Fruit fly (Drosophila melanogaster) whole organism, embryonic: ENCODE results near the gene Bicra.

Experiments
- Ada2b ChIP-seq: fragments of 200-800 bp; sonication (Bioruptor generic); IDR thresholded peaks from 2 replicates; pipeline ENCODE4 v1.3.6; 2022; ENCODE audit warnings: missing biosample characterization, missing genetic modification characterization
- Bdp1 ChIP-seq: fragments of 200-800 bp; sonication (Bioruptor generic); optimal IDR thresholded peaks from 3 replicates; lab custom pipeline; 2016; ENCODE audit warnings: missing biosample characterization, missing genetic modification characterization
- CG10462 ChIP-seq: fragments of 200-800 bp; sonication (Bioruptor generic); optimal IDR thresholded peaks from 2 replicates; lab custom pipeline; 2016; ENCODE audit warnings: missing biosample characterization, missing genetic modification characterization
- CG13424 ChIP-seq: fragments of 200-800 bp; sonication (Bioruptor generic); optimal IDR thresholded peaks from 2 replicates; lab custom pipeline; 2019; ENCODE audit warnings: missing biosample characterization, mild to moderate bottlenecking, missing genetic modification characterization, moderate library complexity
- CG14014 ChIP-seq: fragments of 200-800 bp; sonication (Bioruptor generic); IDR thresholded peaks from 2 replicates; pipeline ENCODE4 v1.3.6; 2022; ENCODE audit warnings: missing biosample characterization, missing genetic modification characterization
- CG15269 ChIP-seq: fragments of 200-800 bp; sonication (Bioruptor generic); optimal IDR thresholded peaks from 2 replicates; lab custom pipeline; 2018; ENCODE audit warnings: missing biosample characterization, mild to moderate bottlenecking, missing genetic modification characterization, moderate library complexity
- CG15479 ChIP-seq: fragments of 200-800 bp; sonication (Bioruptor generic); optimal IDR thresholded peaks from 3 replicates; lab custom pipeline; 2019; ENCODE audit warnings: missing biosample characterization, mild to moderate bottlenecking, missing genetic modification characterization, moderate library complexity
- CG17568 ChIP-seq: fragments of 200-800 bp; sonication (Bioruptor generic); optimal IDR thresholded peaks from 2 replicates; lab custom pipeline; 2018; ENCODE audit warnings: missing biosample characterization, mild to moderate bottlenecking, missing genetic modification characterization, moderate library complexity
- CG1832 ChIP-seq: fragments of 200-800 bp; sonication (Bioruptor generic); optimal IDR thresholded peaks from 2 replicates; lab custom pipeline; 2017; ENCODE audit warnings: missing biosample characterization, mild to moderate bottlenecking, missing genetic modification characterization, inconsistent platforms
- CG2129 ChIP-seq: fragments of 200-800 bp; sonication (Bioruptor generic); IDR thresholded peaks from 2 replicates; pipeline ENCODE4 v1.3.6; 2022; ENCODE audit warnings: missing biosample characterization, missing genetic modification characterization; ENCODE audit not compliant: partially characterized antibody
- CG31224 ChIP-seq: fragments of 200-800 bp; sonication (Bioruptor generic); IDR thresholded peaks from 2 replicates; pipeline ENCODE4 v1.3.6; 2022; ENCODE audit warnings: missing biosample characterization, missing genetic modification characterization
- CG4617 ChIP-seq: fragments of 200-800 bp; sonication (Bioruptor generic); optimal IDR thresholded peaks from 3 replicates; lab custom pipeline; 2016; ENCODE audit warnings: missing biosample characterization, missing genetic modification characterization, borderline replicate concordance
- CG6854 ChIP-seq: fragments of 200-800 bp; sonication (Bioruptor generic); optimal IDR thresholded peaks from 3 replicates; lab custom pipeline; 2017; ENCODE audit warnings: missing biosample characterization, mild to moderate bottlenecking, missing genetic modification characterization
- CG7556 ChIP-seq: fragments of 200-800 bp; sonication (Bioruptor generic); optimal IDR thresholded peaks from 2 replicates; lab custom pipeline; 2017; ENCODE audit warnings: missing biosample characterization, mild to moderate bottlenecking, missing genetic modification characterization
- CG7745 ChIP-seq: fragments of 200-800 bp; sonication (Bioruptor generic); optimal IDR thresholded peaks from 2 replicates; lab custom pipeline; 2018; ENCODE audit warnings: missing biosample characterization, mild to moderate bottlenecking, missing genetic modification characterization, moderate library complexity
- CG8290 ChIP-seq, 3 experiments: fragments of 200-800 bp; sonication (Bioruptor generic); optimal IDR thresholded peaks; 2 replicates each; lab custom pipeline; 2016 to 2019; ENCODE audit warnings: missing biosample characterization in 3 of 3, missing genetic modification characterization in 3 of 3, mild to moderate bottlenecking in 2 of 3, moderate library complexity in 1 of 3
- CG9797 ChIP-seq: fragments of 200-800 bp; sonication (Bioruptor generic); optimal IDR thresholded peaks from 3 replicates; lab custom pipeline; 2018; ENCODE audit warnings: missing biosample characterization, mild to moderate bottlenecking, missing genetic modification characterization
- D ChIP-seq, 2 experiments: fragments of 200-800 bp in 1 of 2; fragments of >200 bp in 1 of 2; sonication (Bioruptor generic) in 1 of 2; optimal IDR thresholded peaks; 2 replicates in 1 of 2; 3 replicates in 1 of 2; lab custom pipeline; 2017; ENCODE audit warnings: mild to moderate bottlenecking in 1 of 2, missing biosample characterization in 1 of 2, missing genetic modification characterization in 1 of 2, missing genetic modification reagents in 1 of 2
- Fer1 ChIP-seq: fragments of 200-800 bp; sonication (Bioruptor generic); optimal IDR thresholded peaks from 2 replicates; lab custom pipeline; 2017; ENCODE audit warnings: missing biosample characterization, mild to moderate bottlenecking, missing genetic modification characterization
- Fer3 ChIP-seq: fragments of 200-800 bp; sonication (Bioruptor generic); optimal IDR thresholded peaks from 2 replicates; lab custom pipeline; 2018; ENCODE audit warnings: missing biosample characterization, mild to moderate bottlenecking, missing genetic modification characterization, moderate library complexity
- GATAe ChIP-seq: fragments of 200-800 bp; sonication (Bioruptor generic); conservative IDR thresholded peaks from 2 replicates; pipeline ENCODE4 v1.3.6; 2022; ENCODE audit warnings: missing biosample characterization, missing genetic modification characterization
- Hand ChIP-seq: fragments of 200-800 bp; sonication (Bioruptor generic); optimal IDR thresholded peaks from 2 replicates; lab custom pipeline; 2017; ENCODE audit warnings: mild to moderate bottlenecking, missing biosample characterization, missing genetic modification reagents, missing genetic modification characterization
- Hmr ChIP-seq: fragments of 200-800 bp; sonication (Bioruptor generic); optimal IDR thresholded peaks from 3 replicates; lab custom pipeline; 2017; ENCODE audit warnings: mild to moderate bottlenecking, missing biosample characterization, missing genetic modification reagents, missing genetic modification characterization
- Lim3 ChIP-seq: fragments of 200-800 bp; sonication (Bioruptor generic); IDR thresholded peaks from 2 replicates; pipeline ENCODE4 v1.3.6; 2022; ENCODE audit warnings: missing biosample characterization, missing genetic modification characterization
- Max ChIP-seq: fragments of 200-800 bp; sonication (Bioruptor generic); optimal IDR thresholded peaks from 2 replicates; lab custom pipeline; 2016; ENCODE audit warnings: missing biosample characterization, mild to moderate bottlenecking, missing genetic modification characterization
- Mes4 ChIP-seq: fragments of 200-800 bp; sonication (Bioruptor generic); optimal IDR thresholded peaks from 2 replicates; lab custom pipeline; 2016; ENCODE audit warnings: missing biosample characterization, missing genetic modification characterization
- Oli ChIP-seq: fragments of 200-800 bp; sonication (Bioruptor generic); optimal IDR thresholded peaks from 2 replicates; lab custom pipeline; 2018; ENCODE audit warnings: missing biosample characterization, mild to moderate bottlenecking, missing genetic modification characterization, moderate library complexity
- Optix ChIP-seq: fragments of 200-800 bp; sonication (Bioruptor generic); IDR thresholded peaks from 3 replicates; pipeline ENCODE4 v1.3.6; 2022; ENCODE audit warnings: missing biosample characterization, missing genetic modification characterization
- Rfx ChIP-seq: fragments of 200-800 bp; sonication (Bioruptor generic); IDR thresholded peaks from 2 replicates; pipeline ENCODE4 v1.3.6; 2022; ENCODE audit warnings: missing biosample characterization, missing genetic modification characterization
- Stat92E ChIP-seq, 3 experiments: fragments of >200 bp in 2 of 3; fragments of 200-800 bp in 1 of 3; sonication (Bioruptor generic) in 1 of 3; optimal IDR thresholded peaks; 2 replicates each; lab custom pipeline; 2017 to 2019; ENCODE audit warnings: missing biosample characterization in 3 of 3, missing genetic modification characterization in 3 of 3, mild to moderate bottlenecking in 1 of 3, moderate library complexity in 1 of 3
- Tbp ChIP-seq: fragments of >200 bp; optimal IDR thresholded peaks from 2 replicates; lab custom pipeline; 2018; ENCODE audit warnings: missing biosample characterization, missing genetic modification characterization
- bsh ChIP-seq, 2 experiments: fragments of 200-800 bp; sonication (Bioruptor generic); optimal IDR thresholded peaks; 2 replicates each; lab custom pipeline; 2017 to 2018; ENCODE audit warnings: mild to moderate bottlenecking in 2 of 2, missing biosample characterization in 2 of 2, missing genetic modification characterization in 2 of 2, moderate library complexity in 1 of 2
- crc ChIP-seq: fragments of 200-800 bp; sonication (Bioruptor generic); optimal IDR thresholded peaks from 2 replicates; lab custom pipeline; 2016; ENCODE audit warnings: missing biosample characterization, missing genetic modification characterization
- dmrt99B ChIP-seq: fragments of 200-800 bp; sonication (Bioruptor generic); optimal IDR thresholded peaks from 2 replicates; lab custom pipeline; 2018; ENCODE audit warnings: missing biosample characterization, mild to moderate bottlenecking, missing genetic modification characterization, moderate library complexity
- ind ChIP-seq: fragments of 200-800 bp; sonication (Bioruptor generic); optimal IDR thresholded peaks from 3 replicates; lab custom pipeline; 2016; ENCODE audit warnings: missing biosample characterization, missing genetic modification characterization
- kah ChIP-seq: fragments of 200-800 bp; sonication (Bioruptor generic); optimal IDR thresholded peaks from 2 replicates; lab custom pipeline; 2018; ENCODE audit warnings: missing biosample characterization, mild to moderate bottlenecking, missing genetic modification characterization
- nom ChIP-seq: fragments of 200-800 bp; sonication (Bioruptor generic); optimal IDR thresholded peaks from 2 replicates; lab custom pipeline; 2017; ENCODE audit warnings: missing biosample characterization, missing genetic modification characterization, mild to moderate bottlenecking, moderate library complexity, missing genetic modification reagents
- onecut ChIP-seq: fragments of 200-800 bp; sonication (Bioruptor generic); IDR thresholded peaks from 2 replicates; pipeline ENCODE4 v1.3.6; 2022; ENCODE audit warnings: missing biosample characterization, missing genetic modification characterization
- p53 ChIP-seq: fragments of 200-800 bp; sonication (Bioruptor generic); optimal IDR thresholded peaks from 2 replicates; lab custom pipeline; 2016; ENCODE audit warnings: missing biosample characterization, missing genetic modification characterization
- pnt ChIP-seq: fragments of 200-800 bp; sonication (Bioruptor generic); optimal IDR thresholded peaks from 3 replicates; lab custom pipeline; 2016; ENCODE audit warnings: missing biosample characterization, missing genetic modification characterization
- salm ChIP-seq: fragments of 200-800 bp; sonication (Bioruptor generic); optimal IDR thresholded peaks from 2 replicates; lab custom pipeline; 2018; ENCODE audit warnings: missing biosample characterization, mild to moderate bottlenecking, missing genetic modification characterization
- shn ChIP-seq: fragments of 200-800 bp; sonication (Bioruptor generic); optimal IDR thresholded peaks from 3 replicates; lab custom pipeline; 2016; ENCODE audit warnings: missing biosample characterization, missing genetic modification characterization
- tll ChIP-seq, 2 experiments: fragments of 200-800 bp in 1 of 2; fragments of >200 bp in 1 of 2; sonication (Bioruptor generic) in 1 of 2; optimal IDR thresholded peaks; 2 replicates each; lab custom pipeline; 2017 to 2019; ENCODE audit warnings: missing biosample characterization in 2 of 2, missing genetic modification characterization in 2 of 2, mild to moderate bottlenecking in 1 of 2, moderate library complexity in 1 of 2
- tx ChIP-seq: fragments of 200-800 bp; sonication (Bioruptor generic); optimal IDR thresholded peaks from 2 replicates; lab custom pipeline; 2016; ENCODE audit warnings: missing biosample characterization, missing genetic modification characterization
- vfl ChIP-seq: fragments of 200-800 bp; sonication (Bioruptor generic); optimal IDR thresholded peaks from 2 replicates; lab custom pipeline; 2016; ENCODE audit warnings: missing biosample characterization, missing genetic modification characterization
- yki ChIP-seq: fragments of >200 bp; optimal IDR thresholded peaks from 3 replicates; lab custom pipeline; 2018

The Bicra gene

DNA sequence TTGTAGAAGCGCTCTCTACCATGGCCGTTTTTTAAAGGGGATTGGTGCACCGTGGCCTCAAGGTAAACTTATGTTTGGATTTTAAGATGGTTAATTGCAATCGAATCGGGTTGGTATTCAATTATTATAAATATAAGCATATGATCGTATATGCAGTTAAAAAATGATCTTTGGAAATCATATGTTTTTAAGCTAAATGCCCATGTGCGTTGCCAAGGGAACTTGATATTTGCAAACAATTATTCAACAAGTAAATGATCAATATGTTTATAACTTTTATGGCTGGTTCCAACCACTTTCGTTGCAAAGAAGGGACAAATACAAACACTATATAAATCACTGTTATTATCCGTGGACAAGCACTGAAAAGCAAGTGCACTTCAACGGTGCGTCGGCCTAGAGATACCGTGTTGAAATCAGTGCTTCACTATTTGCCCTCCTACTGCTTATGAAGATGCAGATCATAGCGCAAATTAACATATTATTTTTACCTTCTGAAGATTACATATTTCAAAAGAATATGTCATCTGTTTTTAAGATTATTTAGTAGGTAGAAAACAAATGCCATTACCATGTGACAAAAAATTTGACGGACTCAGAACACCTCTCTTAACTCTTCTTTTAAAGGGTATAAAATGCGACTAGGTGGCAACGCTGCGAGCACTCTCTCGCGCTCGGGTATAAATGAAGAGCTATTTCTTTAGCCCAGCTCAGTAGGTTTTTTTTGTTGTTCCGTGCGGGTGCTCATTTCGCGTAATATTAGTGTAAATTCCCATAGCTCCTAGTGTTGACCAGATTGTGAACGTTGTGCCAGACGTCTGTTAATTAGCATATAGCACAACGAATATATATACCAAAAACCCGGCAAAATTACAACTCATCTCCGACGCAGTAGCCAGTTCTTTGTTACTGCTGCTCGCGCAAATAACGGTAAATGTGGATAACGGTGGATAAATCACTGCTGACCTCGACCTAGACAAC, 94.9 kb downstream of the Bicra start, which contains the start of gene rdog (continued):
- TF ChIP-seq p53 (GFP tag; lab: Kevin White, UChicago), result peak; percentile 42
- peak; percentile 13 for TF ChIP-seq CG15479
- TF ChIP-seq Bdp1 (GFP tag; lab: Kevin White, UChicago), result peak; percentile 71
- no peak for TF ChIP-seq GATAe (GFP tag; lab: Robert Waterston, UW)
- TF ChIP-seq salm (tag; lab: Kevin White, UChicago), result peak; percentile 59
- TF ChIP-seq CG10462 (GFP tag; lab: Kevin White, UChicago), result peak; percentile 75
- TF ChIP-seq tx, result peak; percentile 64
- TF ChIP-seq Rfx (GFP tag; lab: Robert Waterston, UW), result peak; percentile 74
- TF ChIP-seq crc (GFP tag; lab: Kevin White, UChicago), result peak; percentile 58
- TF ChIP-seq Hmr (GFP tag; lab: Kevin White, UChicago), result peak; percentile 75
- 0 out of 2 replicates have a peak, but pooled peaks have one; percentile 9 for TF ChIP-seq Lim3 (GFP tag; lab: Robert Waterston, UW)
- TF ChIP-seq ind (GFP tag; lab: Kevin White, UChicago), result peak; percentile 80
- no peak for TF ChIP-seq CG2129 (GFP tag; lab: Robert Waterston, UW)
- TF ChIP-seq Max (GFP tag; lab: Kevin White, UChicago), result peak; percentile 93
- TF ChIP-seq Mes4, result peak; percentile 68
- TF ChIP-seq D (optimal IDR thresholded peaks at IDR 0.05; lab: Kevin White, UChicago), result no peak
- peak; percentile 63 for TF ChIP-seq D (GFP tag; optimal IDR thresholded peaks at IDR 0.05; lab: Kevin White, UChicago)
- peak; percentile 5 for TF ChIP-seq yki
- TF ChIP-seq CG13424 (tag; lab: Kevin White, UChicago), result peak; percentile 77
- peak; percentile 49 for TF ChIP-seq vfl (GFP tag; lab: Kevin White, UChicago)
- TF ChIP-seq CG7556, result peak; percentile 82
- TF ChIP-seq Oli (tag; lab: Kevin White, UChicago), result peak; percentile 83
- peak; percentile 79 for TF ChIP-seq Fer1
- TF ChIP-seq CG8290 (GFP tag; optimal IDR thresholded peaks at IDR 0.05; lab: Kevin White, UChicago), result peak; percentile 71
- TF ChIP-seq CG8290 (tag; optimal IDR thresholded peaks at IDR 0.05; lab: Kevin White, UChicago), result peak in 1 of 2 experiments; percentile 84
- TF ChIP-seq CG17568 (GFP tag; lab: Kevin White, UChicago), result no peak
- 0 out of 2 replicates have a peak, but pooled peaks have one; percentile 25 for TF ChIP-seq onecut (GFP tag; lab: Robert Waterston, UW)
- peak; percentile 73 for TF ChIP-seq Hand (GFP tag; lab: Kevin White, UChicago)
- no peak for TF ChIP-seq CG9797 (GFP tag; lab: Kevin White, UChicago)
- peak in 1 of 2 experiments; percentile 96 for TF ChIP-seq tll (GFP tag; optimal IDR thresholded peaks at IDR 0.05; lab: Kevin White, UChicago)
- peak; percentile 40; the same call in 1 of the 2 replicates for TF ChIP-seq CG14014
- peak; percentile 59 for TF ChIP-seq kah (GFP tag; lab: Kevin White, UChicago)
- TF ChIP-seq Tbp (GFP tag; lab: Kevin White, UChicago), result no peak
- peak; percentile 72 for TF ChIP-seq CG6854
- TF ChIP-seq CG4617 (GFP tag; lab: Kevin White, UChicago), result peak; percentile 46
- peak; percentile 72 for TF ChIP-seq nom (GFP tag; lab: Kevin White, UChicago)
- TF ChIP-seq CG7745 (tag; lab: Kevin White, UChicago), result no peak
- peak in 1 of 3 experiments; percentile 89 for TF ChIP-seq Stat92E (GFP tag; optimal IDR thresholded peaks at IDR 0.05; lab: Kevin White, UChicago)
- peak; percentile 81 for TF ChIP-seq CG15269
- TF ChIP-seq CG1832 (GFP tag; lab: Kevin White, UChicago), result no peak
- no peak; the same call in 1 of the 2 replicates for TF ChIP-seq CG31224 (GFP tag; lab: Robert Waterston, UW)
- TF ChIP-seq bsh (GFP tag; optimal IDR thresholded peaks at IDR 0.05; lab: Kevin White, UChicago), result peak; percentile 35 to 77
- peak; percentile 76 for TF ChIP-seq dmrt99B
- TF ChIP-seq Optix, result peak; percentile 72; the same call in 2 of the 3 replicates
- TF ChIP-seq Fer3 (tag; lab: Kevin White, UChicago), result peak; percentile 56
- TF ChIP-seq Ada2b (GFP tag; lab: Robert Waterston, UW), result peak; percentile 49
- peak; percentile 66 for TF ChIP-seq pnt (GFP tag; lab: Kevin White, UChicago)
- peak; percentile 81 for TF ChIP-seq shn (GFP tag; lab: Kevin White, UChicago)
